Fruit fly (Drosophila melanogaster): ENCODE measurements around the gene CG6310.

CG6310 gene

dm6 chr3L:11118627-11119395 is 49.1 kb upstream of the CG6310 start (continued):
- TF ChIP-seq CG10366 (GFP tag; IDR thresholded peaks at IDR 0.05) (peak; percentile 24; the same call in 1 of the 2 replicates), lmd (GFP tag; IDR thresholded peaks at IDR 0.05) (no peak; the same call in 1 of the 2 replicates), zen (tag; optimal IDR thresholded peaks at IDR 0.05) (peak; percentile 31), lbe (GFP tag; optimal IDR thresholded peaks at IDR 0.05) (peak; percentile 11), CG10979 (tag; optimal IDR thresholded peaks at IDR 0.05) (peak; percentile 26), PHDP (tag; optimal IDR thresholded peaks at IDR 0.05) (peak; percentile 55), CG18764 (GFP tag; optimal IDR thresholded peaks at IDR 0.05) (peak; percentile 40), her (GFP tag; optimal IDR thresholded peaks at IDR 0.05) (peak; percentile 1), CG11456 (GFP tag; IDR thresholded peaks at IDR 0.05) (peak; percentile 81; the same call in 2 of the 3 replicates), amos (GFP tag; IDR thresholded peaks at IDR 0.05; ENCODE audit: partially characterized antibody) (no peak; the same call in 1 of the 2 replicates), ash1 (GFP tag; optimal IDR thresholded peaks at IDR 0.05) (peak; percentile 79), tgo (GFP tag; IDR thresholded peaks at IDR 0.05) (peak; percentile 27; the same call in 1 of the 3 replicates), Ets97D (GFP tag; optimal IDR thresholded peaks at IDR 0.05) (peak; percentile 8), Eip74EF (GFP tag; optimal IDR thresholded peaks at IDR 0.05) (peak in 1 of 2 experiments; percentile 75), sug (tag; optimal IDR thresholded peaks at IDR 0.05) (peak; percentile 85), Side (GFP tag; optimal IDR thresholded peaks at IDR 0.05) (peak; percentile 80), dmrt99B (tag; optimal IDR thresholded peaks at IDR 0.05) (peak; percentile 56), ftz-f1 (GFP tag; optimal IDR thresholded peaks at IDR 0.05) (peak; percentile 19), CG34376 (GFP tag; optimal IDR thresholded peaks at IDR 0.05) (peak; percentile 95), CG11723 (GFP tag; optimal IDR thresholded peaks at IDR 0.05) (peak; percentile 69), CG12659 (GFP tag; optimal IDR thresholded peaks at IDR 0.05) (peak; percentile 56), croc (GFP tag; conservative IDR thresholded peaks at IDR 0.05) (no peak), Awh (GFP tag; IDR thresholded peaks at IDR 0.05) (peak; percentile 67; the same call in 1 of the 2 replicates), CG17186 (GFP tag; optimal IDR thresholded peaks at IDR 0.05) (peak; percentile 47), CG8388 (GFP tag; optimal IDR thresholded peaks at IDR 0.05) (peak; percentile 20), CG15269 (tag; optimal IDR thresholded peaks at IDR 0.05) (peak; percentile 62), Chrac-16 (GFP tag; optimal IDR thresholded peaks at IDR 0.05) (no peak), Spps (tag; optimal IDR thresholded peaks at IDR 0.05) (peak; percentile 44), ato (GFP tag; IDR thresholded peaks at IDR 0.05; ENCODE audit: partially characterized antibody) (no peak), Hr78 (GFP tag; optimal IDR thresholded peaks at IDR 0.05) (no peak), CG10959 (GFP tag; IDR thresholded peaks at IDR 0.05) (no peak), HmgZ (tag; optimal IDR thresholded peaks at IDR 0.05) (peak; percentile 94), sens-2 (GFP tag; IDR thresholded peaks at IDR 0.05) (peak; percentile 68), fd64A (GFP tag; optimal IDR thresholded peaks at IDR 0.05) (peak; percentile 93), gsb-n (tag; optimal IDR thresholded peaks at IDR 0.05) (peak; percentile 57), rib (GFP tag; IDR thresholded peaks at IDR 0.05) (peak; percentile 89), CG17829 (tag; optimal IDR thresholded peaks at IDR 0.05) (peak; percentile 50), H2.0 (GFP tag; IDR thresholded peaks at IDR 0.05) (peak; percentile 57; the same call in 1 of the 2 replicates), Max (GFP tag; optimal IDR thresholded peaks at IDR 0.05) (peak; percentile 49), bigmax (GFP tag; optimal IDR thresholded peaks at IDR 0.05) (peak; percentile 58), Sry-δ (GFP tag; optimal IDR thresholded peaks at IDR 0.05) (no peak), CG6175 (GFP tag; IDR thresholded peaks at IDR 0.05) (peak; percentile 72; the same call in 1 of the 3 replicates), CG17568 (GFP tag; optimal IDR thresholded peaks at IDR 0.05) (peak; percentile 90), Meics (GFP tag; optimal IDR thresholded peaks at IDR 0.05) (peak; percentile 74), Six4 (GFP tag; optimal IDR thresholded peaks at IDR 0.05) (no peak), mld (GFP tag; IDR thresholded peaks at IDR 0.05; ENCODE audit: partially characterized antibody) (no peak), Opbp (GFP tag; IDR thresholded peaks at IDR 0.05; ENCODE audit: partially characterized antibody) (0 out of 3 replicates have a peak, but pooled peaks have one; percentile 26), klu (GFP tag; IDR thresholded peaks at IDR 0.05) (no peak)
